Worm (Caenorhabditis elegans): ENCODE results near the gene npr-9.

Gene npr-9

ce11 chrX:11340478-11340877 lies 11.0 kb downstream of the npr-9 start:
- TF ChIP-seq dmd-6 (GFP tag; IDR thresholded peaks at IDR 0.05) (0 out of 2 replicates have a peak, but pooled peaks have one; percentile 10), Y105C5A.15 (GFP tag; IDR thresholded peaks at IDR 0.05) (no peak), zip-11 (GFP tag; IDR thresholded peaks at IDR 0.05) (no peak), F10B5.3 (tag; optimal IDR thresholded peaks at IDR 0.05) (no peak), dmd-9 (GFP tag; IDR thresholded peaks at IDR 0.05) (no peak), mes-2 (tag; optimal IDR thresholded peaks at IDR 0.05; ENCODE audit: poor library complexity, severe bottlenecking) (no peak), nhr-111 (GFP tag; optimal IDR thresholded peaks at IDR 0.05) (no peak), dve-1 (tag; optimal IDR thresholded peaks at IDR 0.05; ENCODE audit: insufficient read depth) (peak; percentile 56), saeg-2 (GFP tag; IDR thresholded peaks at IDR 0.05) (no peak), hlh-30 (tag; optimal IDR thresholded peaks at IDR 0.05; ENCODE audit: insufficient read depth) (peak; percentile 37), pha-4 (GFP tag; IDR thresholded peaks at IDR 0.05) (0 out of 2 replicates have a peak, but pooled peaks have one; percentile 18), pha-4 (tag; optimal IDR thresholded peaks at IDR 0.05) (no peak), daf-16 (GFP tag; optimal IDR thresholded peaks at IDR 0.05) (no peak), daf-16 (tag; optimal IDR thresholded peaks at IDR 0.05) (peak; percentile 44), nhr-28 (tag; optimal IDR thresholded peaks at IDR 0.05) (peak; percentile 78), hlh-11 (tag; optimal IDR thresholded peaks at IDR 0.05) (peak; percentile 10), snpc-4 (tag; optimal IDR thresholded peaks at IDR 0.05) (no peak), nhr-77 (tag; optimal IDR thresholded peaks at IDR 0.05) (peak; percentile 63), pqm-1 (tag; optimal IDR thresholded peaks at IDR 0.05) (peak; percentile 40), mdl-1 (tag; optimal IDR thresholded peaks at IDR 0.05) (peak in 1 of 2 experiments; percentile 19), nhr-76 (tag; optimal IDR thresholded peaks at IDR 0.05) (no peak)

ce11 chrX:11344899-11345298 lies 15.4 kb downstream of the npr-9 start:
- TF ChIP-seq hif-1 (tag; optimal IDR thresholded peaks at IDR 0.05): peak in 1 of 2 experiments; percentile 16
- TF ChIP-seq nhr-25 (tag; optimal IDR thresholded peaks at IDR 0.05; ENCODE audit: borderline replicate concordance, insufficient read depth): no peak
- no peak for TF ChIP-seq egl-27 (tag; optimal IDR thresholded peaks at IDR 0.05)
- peak in 1 of 2 experiments; percentile 47 for TF ChIP-seq daf-16 (GFP tag; optimal IDR thresholded peaks at IDR 0.05)
- peak; percentile 17 for TF ChIP-seq daf-16 (tag; optimal IDR thresholded peaks at IDR 0.05)
- no peak for TF ChIP-seq daf-8 (GFP tag; IDR thresholded peaks at IDR 0.05)
- no peak for TF ChIP-seq sdz-12 (GFP tag; optimal IDR thresholded peaks at IDR 0.05)
- TF ChIP-seq unc-62 (GFP tag; optimal IDR thresholded peaks at IDR 0.05 in 1 of 2): peak in 1 of 2 experiments; percentile 98
- no peak for TF ChIP-seq unc-62 (tag; optimal IDR thresholded peaks at IDR 0.05)
- TF ChIP-seq fos-1 (tag; optimal IDR thresholded peaks at IDR 0.05): no peak
- TF ChIP-seq mxl-3 (GFP tag; optimal IDR thresholded peaks at IDR 0.05): peak; percentile 54
- no peak for TF ChIP-seq nhr-48 (tag; optimal IDR thresholded peaks at IDR 0.05)
- no peak for TF ChIP-seq mdl-1 (tag; optimal IDR thresholded peaks at IDR 0.05)
- peak; percentile 42 for TF ChIP-seq hlh-11 (tag; optimal IDR thresholded peaks at IDR 0.05)
- peak; percentile 33 for TF ChIP-seq nhr-11 (tag; optimal IDR thresholded peaks at IDR 0.05)
- no peak for TF ChIP-seq zip-11 (GFP tag; IDR thresholded peaks at IDR 0.05)
- TF ChIP-seq hlh-30 (tag; optimal IDR thresholded peaks at IDR 0.05; ENCODE audit: insufficient read depth): peak; percentile 48

- TF ChIP-seq egl-43 (GFP tag; IDR thresholded peaks at IDR 0.05) (no peak), ceh-82 (tag; optimal IDR thresholded peaks at IDR 0.05) (no peak), lin-15B (tag; optimal IDR thresholded peaks at IDR 0.05) (no peak), nhr-111 (GFP tag; optimal IDR thresholded peaks at IDR 0.05) (no peak), dmd-8 (GFP tag; IDR thresholded peaks at IDR 0.05) (no peak), ceh-32 (tag; optimal IDR thresholded peaks at IDR 0.05; ENCODE audit: poor library complexity) (no peak), tra-1 (GFP tag; IDR thresholded peaks at IDR 0.05) (no peak), dmd-6 (GFP tag; IDR thresholded peaks at IDR 0.05) (peak; percentile 18; the same call in 1 of the 2 replicates), ztf-7 (tag; optimal IDR thresholded peaks at IDR 0.05) (no peak), vab-7 (GFP tag; IDR thresholded peaks at IDR 0.05) (no peak), pqm-1 (tag; optimal IDR thresholded peaks at IDR 0.05) (peak; percentile 5), gei-8 (GFP tag; optimal IDR thresholded peaks at IDR 0.05) (no peak), fkh-10 (GFP tag; optimal IDR thresholded peaks at IDR 0.05) (no peak), Y48G9A.11 (GFP tag; IDR thresholded peaks at IDR 0.05) (no peak), nhr-28 (tag; optimal IDR thresholded peaks at IDR 0.05) (peak; percentile 34), aly-2 (tag; optimal IDR thresholded peaks at IDR 0.05) (no peak), unc-39 (tag; optimal IDR thresholded peaks at IDR 0.05) (no peak), arid-1 (GFP tag; conservative IDR thresholded peaks at IDR 0.05) (no peak), D1046.2 (GFP tag; IDR thresholded peaks at IDR 0.05) (no peak), daf-8 (GFP tag; IDR thresholded peaks at IDR 0.05) (no peak), madf-5 (GFP tag; IDR thresholded peaks at IDR 0.05) (no peak), aha-1 (tag) (peak; percentile 94)
These were observed 15.9 kb downstream of the npr-9 start for ce11 chrX:11345471-11345870.
